Worm (Caenorhabditis elegans) whole organism, late embryonic: ENCODE data around the gene T28F3.8.

Source experiments
- C08G9.2 ChIP-seq: sonication (generic microtip); optimal IDR thresholded peaks from 2 replicates; lab custom pipeline; 2016; ENCODE audit warnings: mild to moderate bottlenecking, missing genetic modification characterization, moderate library complexity, missing compliant biosample characterization
- ama-1 ChIP-seq: fragments of 150-350 bp; optimal IDR thresholded peaks from 2 replicates; lab custom pipeline; 2014
- ceh-30 ChIP-seq: fragments of 150-350 bp; optimal IDR thresholded peaks from 2 replicates; lab custom pipeline; 2014; ENCODE audit warnings: missing biosample characterization, missing genetic modification characterization
- elt-4 ChIP-seq: sonication (generic microtip); optimal IDR thresholded peaks from 2 replicates; lab custom pipeline; 2016; ENCODE audit warnings: missing genetic modification characterization, missing compliant biosample characterization
- ets-4 ChIP-seq: sonication (generic microtip); optimal IDR thresholded peaks from 2 replicates; lab custom pipeline; 2016; ENCODE audit warnings: missing genetic modification characterization, missing compliant biosample characterization
- lin-11 ChIP-seq: fragments of 200-800 bp; sonication (Bioruptor generic); optimal IDR thresholded peaks from 2 replicates; lab custom pipeline; 2018; ENCODE audit warnings: mild to moderate bottlenecking, missing genetic modification characterization, missing compliant biosample characterization
- pat-9 ChIP-seq: fragments of 200-800 bp; sonication (Bioruptor generic); optimal IDR thresholded peaks from 2 replicates; lab custom pipeline; 2018; ENCODE audit warnings: mild to moderate bottlenecking, missing genetic modification characterization, moderate library complexity, missing compliant biosample characterization
- pqm-1 ChIP-seq: sonication (generic microtip); optimal IDR thresholded peaks from 2 replicates; lab custom pipeline; 2016; ENCODE audit warnings: missing genetic modification characterization, missing compliant biosample characterization
- unc-42 ChIP-seq: sonication (generic microtip); optimal IDR thresholded peaks from 2 replicates; lab custom pipeline; 2016; ENCODE audit warnings: missing genotype, missing genetic modification characterization, missing compliant biosample characterization

ce11 chrIV:17343482-17343881 is 36.4 kb upstream of the T28F3.8 start, which contains the start of gene C49C3.11:
- TF ChIP-seq ets-4 (tag; lab: Kevin White, UChicago) (no peak), elt-4 (tag; lab: Kevin White, UChicago) (no peak), ceh-30 (tag; lab: Kevin White, UChicago) (no peak), pqm-1 (tag; lab: Kevin White, UChicago) (no peak), lin-11 (tag; lab: Kevin White, UChicago) (no peak), unc-42 (tag; lab: Kevin White, UChicago) (no peak), ama-1 (lab: Kevin White, UChicago) (no peak), C08G9.2 (no peak), pat-9 (no peak)
